Worm (Caenorhabditis elegans): ENCODE data around the gene lmbr-1.

Gene lmbr-1

ce11 chrIII:8356407-8356881 lies 15.6 kb upstream of the lmbr-1 start (continued):
- TF ChIP-seq pha-4 (GFP tag; IDR thresholded peaks at IDR 0.05) (no peak), pha-4 (tag; optimal IDR thresholded peaks at IDR 0.05) (peak; percentile 43), pqm-1 (tag; optimal IDR thresholded peaks at IDR 0.05) (peak; percentile 3), fos-1 (tag; optimal IDR thresholded peaks at IDR 0.05) (no peak), ztf-7 (tag; optimal IDR thresholded peaks at IDR 0.05) (peak; percentile 50), spr-1 (tag; optimal IDR thresholded peaks at IDR 0.05) (no peak), nhr-41 (GFP tag; IDR thresholded peaks at IDR 0.05) (no peak), unc-130 (GFP tag; optimal IDR thresholded peaks at IDR 0.05) (no peak), zip-11 (GFP tag; IDR thresholded peaks at IDR 0.05) (no peak), nhr-102 (tag; optimal IDR thresholded peaks at IDR 0.05) (peak; percentile 40), zfp-3 (GFP tag; conservative IDR thresholded peaks at IDR 0.05) (no peak)

- no peak for TF ChIP-seq ceh-62 (tag; optimal IDR thresholded peaks at IDR 0.05)
- peak; percentile 90 for TF ChIP-seq dve-1 (tag; optimal IDR thresholded peaks at IDR 0.05; ENCODE audit: insufficient read depth)
- no peak for TF ChIP-seq attf-4 (tag; optimal IDR thresholded peaks at IDR 0.05)
- TF ChIP-seq madf-5 (GFP tag; IDR thresholded peaks at IDR 0.05): no peak
- no peak for TF ChIP-seq ama-1 (optimal IDR thresholded peaks at IDR 0.05)
- no peak for TF ChIP-seq ztf-11 (tag; optimal IDR thresholded peaks at IDR 0.05)
- no peak for TF ChIP-seq pha-4 (GFP tag; IDR thresholded peaks at IDR 0.05)
- peak; percentile 83 for TF ChIP-seq pha-4 (tag; optimal IDR thresholded peaks at IDR 0.05)
- TF ChIP-seq R02D3.7 (tag; optimal IDR thresholded peaks at IDR 0.05): peak; percentile 97
- no peak for TF ChIP-seq lin-39 (tag; optimal IDR thresholded peaks at IDR 0.05)
- peak; percentile 45; the same call in 1 of the 2 replicates for TF ChIP-seq T26A8.4 (GFP tag; IDR thresholded peaks at IDR 0.05)
- TF ChIP-seq arid-1 (GFP tag; conservative IDR thresholded peaks at IDR 0.05): peak; percentile 67; the same call in 1 of the 2 replicates
- TF ChIP-seq egl-43 (GFP tag; IDR thresholded peaks at IDR 0.05): no peak
- no peak for TF ChIP-seq saeg-2 (GFP tag; IDR thresholded peaks at IDR 0.05)
- no peak for TF ChIP-seq nhr-10 (tag; optimal IDR thresholded peaks at IDR 0.05)
- TF ChIP-seq lin-38 (GFP tag; IDR thresholded peaks at IDR 0.05): peak; percentile 65
- no peak for TF ChIP-seq skn-1 (tag; optimal IDR thresholded peaks at IDR 0.05)
- TF ChIP-seq ztf-7 (tag; optimal IDR thresholded peaks at IDR 0.05): no peak
- TF ChIP-seq fkh-10 (GFP tag; optimal IDR thresholded peaks at IDR 0.05): peak; percentile 36
- TF ChIP-seq aha-1 (tag): peak; percentile 44
- TF ChIP-seq F10B5.3 (tag; optimal IDR thresholded peaks at IDR 0.05): no peak
- no peak for TF ChIP-seq vab-7 (GFP tag; IDR thresholded peaks at IDR 0.05)
- no peak; the same call in 1 of the 2 replicates for TF ChIP-seq Y48G9A.11 (GFP tag; IDR thresholded peaks at IDR 0.05)
- no peak for TF ChIP-seq dmd-9 (GFP tag; IDR thresholded peaks at IDR 0.05)
- TF ChIP-seq mdl-1 (tag; optimal IDR thresholded peaks at IDR 0.05): peak in 1 of 2 experiments; percentile 28
- TF ChIP-seq lin-13 (GFP tag; optimal IDR thresholded peaks at IDR 0.05): peak; percentile 88
- TF ChIP-seq zag-1 (tag; optimal IDR thresholded peaks at IDR 0.05): no peak
- TF ChIP-seq nhr-77 (tag; optimal IDR thresholded peaks at IDR 0.05): peak; percentile 91
- peak; percentile 89 for TF ChIP-seq nhr-11 (tag; optimal IDR thresholded peaks at IDR 0.05)
- TF ChIP-seq T20F7.1 (GFP tag; optimal IDR thresholded peaks at IDR 0.05): peak; percentile 73
- TF ChIP-seq daf-8 (GFP tag; IDR thresholded peaks at IDR 0.05): no peak
- no peak for TF ChIP-seq ceh-28 (tag; optimal IDR thresholded peaks at IDR 0.05)
- TF ChIP-seq ZK337.2 (GFP tag; IDR thresholded peaks at IDR 0.05): no peak
- TF ChIP-seq hmg-1.1 (GFP tag; IDR thresholded peaks at IDR 0.05): no peak; the same call in 1 of the 2 replicates
- TF ChIP-seq lin-15B (tag; optimal IDR thresholded peaks at IDR 0.05): peak; percentile 49
- peak in 1 of 2 experiments; percentile 99 for TF ChIP-seq unc-62 (GFP tag; optimal IDR thresholded peaks at IDR 0.05 in 1 of 2)
- no peak for TF ChIP-seq unc-62 (tag; optimal IDR thresholded peaks at IDR 0.05)
- no peak for TF ChIP-seq unc-39 (tag; optimal IDR thresholded peaks at IDR 0.05)
- TF ChIP-seq jun-1 (tag; optimal IDR thresholded peaks at IDR 0.05): no peak
- TF ChIP-seq daf-16 (GFP tag; optimal IDR thresholded peaks at IDR 0.05): no peak
- TF ChIP-seq daf-16 (tag; optimal IDR thresholded peaks at IDR 0.05): peak; percentile 51
- TF ChIP-seq php-3 (GFP tag; IDR thresholded peaks at IDR 0.05): no peak
- no peak for TF ChIP-seq nhr-76 (tag; optimal IDR thresholded peaks at IDR 0.05)
- TF ChIP-seq nhr-102 (tag; optimal IDR thresholded peaks at IDR 0.05): no peak
- no peak for TF ChIP-seq mxl-2 (GFP tag; conservative IDR thresholded peaks at IDR 0.05)
Measured at ce11 chrIII:8358213-8358672, 13.8 kb upstream of the lmbr-1 start, which contains the start of the genes R05D3.8 and rfp-1. TSS of gene R05D3.8 (minus strand) at chrIII:8358327. TSS of gene rfp-1 (plus strand) at chrIII:8358622.
